Worm (Caenorhabditis elegans): Measurements from ENCODE around the gene Y50E8A.22.

Gene Y50E8A.22

DNA sequence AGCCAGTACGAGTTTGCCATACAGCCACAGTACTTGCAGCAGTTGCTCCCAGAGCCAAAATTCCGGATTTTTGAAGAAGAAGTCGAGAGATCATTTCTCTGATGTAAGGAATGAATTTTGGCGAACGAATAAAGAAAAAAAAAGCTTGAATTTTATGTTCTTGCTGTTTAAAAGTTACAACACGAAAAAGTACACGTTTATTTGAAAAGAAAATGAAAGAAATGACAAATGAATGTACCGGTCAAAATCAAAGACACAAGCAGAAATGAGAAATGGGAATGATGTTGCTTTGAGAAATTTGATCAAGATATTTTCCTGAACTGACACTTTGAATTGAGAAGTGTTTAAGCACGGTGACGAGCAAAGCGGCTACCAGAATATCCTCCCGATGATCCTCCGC is 7.7 kb downstream of the Y50E8A.22 start, which contains the start of gene Y50E8A.6:
Gene Y50E8A.6 (minus strand): TSS at position 101 of the 400 bp plus-strand sequence.
- no peak for TF ChIP-seq unc-62 (GFP tag; optimal IDR thresholded peaks at IDR 0.05)

- no peak for TF ChIP-seq unc-62 (GFP tag; optimal IDR thresholded peaks at IDR 0.05)
Observed at ce11 chrV:14736851-14737250, 12.0 kb downstream of the Y50E8A.22 start, which contains the start of gene Y50E8A.5. Gene Y50E8A.5, minus strand, starts transcription at chrV:14736951.

DNA sequence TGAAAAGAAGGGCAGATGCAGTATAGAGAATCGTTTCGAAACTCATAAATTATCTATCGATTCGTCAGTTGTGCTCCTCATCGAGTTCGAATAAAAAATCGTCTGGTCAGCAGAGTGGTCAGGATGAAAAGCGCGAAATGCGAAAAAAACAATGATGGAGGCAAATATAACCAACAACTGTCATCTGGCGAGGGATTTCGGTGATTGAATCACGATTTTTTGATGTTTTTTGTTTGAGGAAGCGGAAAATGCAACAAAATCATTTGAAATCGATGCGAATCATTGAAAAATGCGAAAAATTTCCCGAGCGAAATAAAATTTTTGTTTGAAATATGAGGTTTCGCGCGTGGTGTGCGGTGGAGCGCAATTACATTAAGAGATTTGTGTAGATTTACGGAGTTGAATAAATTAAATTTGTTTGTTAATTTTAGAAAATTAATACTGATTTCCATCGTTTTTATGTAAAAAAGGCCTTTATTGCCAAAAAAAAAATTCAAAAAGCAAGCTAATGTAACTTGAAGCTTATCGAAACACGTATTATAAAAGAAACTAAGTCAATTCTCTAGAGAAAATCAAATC is 14.6 kb downstream of the Y50E8A.22 start, which contains the start of gene unc-61:
Gene unc-61 (minus strand): TSS at position 51 of the 579 bp plus-strand sequence.
- no peak for TF ChIP-seq unc-62 (GFP tag; optimal IDR thresholded peaks at IDR 0.05)

ce11 chrV:14729343-14729742 is 19.5 kb downstream of the Y50E8A.22 start, which contains the start of gene oig-3:
Gene oig-3, plus strand, starts transcription at chrV:14729643.
- no peak for TF ChIP-seq unc-62 (GFP tag; optimal IDR thresholded peaks at IDR 0.05)

DNA sequence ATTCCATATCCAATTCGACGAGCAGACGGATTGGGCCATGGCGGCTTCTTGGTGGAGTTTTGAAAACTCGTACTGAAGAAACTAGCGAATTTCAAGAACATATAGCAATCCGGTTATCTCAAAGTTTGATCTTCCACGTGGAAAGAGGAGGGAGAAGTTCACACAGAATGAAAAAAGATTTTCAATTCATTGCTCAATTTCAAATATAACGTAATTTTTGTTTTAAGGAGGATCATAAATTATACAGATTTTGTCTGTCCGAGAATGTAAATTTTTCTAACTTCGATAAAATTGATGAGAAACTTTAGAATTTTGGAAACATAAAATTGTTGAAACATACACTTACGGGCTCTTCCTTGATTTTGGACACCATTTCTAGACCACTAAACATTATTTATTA is 20.1 kb downstream of the Y50E8A.22 start, which contains the start of gene Y50E8A.2:
Gene Y50E8A.2 (minus strand): TSS at position 101 of the 400 bp plus-strand sequence.
- no peak for TF ChIP-seq unc-62 (GFP tag; optimal IDR thresholded peaks at IDR 0.05)

ce11 chrV:14726596-14726995 is 22.3 kb downstream of the Y50E8A.22 start, which contains the start of gene Y50E8A.1:
Gene Y50E8A.1, plus strand, starts transcription at chrV:14726896.
- no peak for TF ChIP-seq unc-62 (GFP tag; optimal IDR thresholded peaks at IDR 0.05)

DNA sequence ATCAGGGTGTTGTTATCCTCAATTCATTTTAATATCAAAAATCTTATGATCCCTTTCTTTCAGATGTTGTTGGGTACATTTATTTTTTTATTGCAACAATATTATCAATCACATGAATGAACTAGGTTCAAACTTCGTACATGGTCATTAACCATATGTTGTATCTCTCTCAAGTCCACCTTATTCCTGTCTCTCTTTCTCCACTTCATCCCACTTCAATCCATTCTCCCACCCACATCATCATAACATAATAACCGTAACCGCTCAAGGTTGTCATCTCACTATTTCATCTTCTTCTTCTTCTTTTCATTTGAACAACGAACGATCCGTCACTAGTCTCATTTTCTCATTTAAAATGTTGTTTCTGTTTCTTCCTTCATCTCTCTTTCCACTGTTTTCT is 23.5 kb downstream of the Y50E8A.22 start:
- no peak for TF ChIP-seq unc-62 (GFP tag; optimal IDR thresholded peaks at IDR 0.05)

DNA sequence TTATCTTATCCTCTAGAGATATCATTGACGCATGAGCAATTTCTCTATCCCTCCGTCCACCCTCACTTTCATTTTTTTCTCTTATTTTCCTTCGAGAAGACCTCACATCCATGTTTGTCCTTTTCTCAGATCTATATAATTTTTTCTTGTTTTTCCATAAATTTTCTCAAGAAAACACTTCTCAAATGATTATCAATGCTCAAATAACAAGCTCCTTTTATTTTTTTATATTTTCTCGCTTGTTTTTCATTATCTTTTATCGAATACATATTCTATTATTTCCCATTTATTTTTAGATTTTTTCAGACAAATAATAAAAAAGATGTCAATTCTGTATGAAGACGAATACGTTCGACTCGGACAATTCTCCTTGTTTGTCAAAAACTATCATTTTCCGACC is 25.9 kb downstream of the Y50E8A.22 start, which contains the start of gene R08A2.7:
Gene R08A2.7 (plus strand): TSS at position 301 of the 400 bp plus-strand sequence.
- no peak for TF ChIP-seq unc-62 (GFP tag; optimal IDR thresholded peaks at IDR 0.05)

DNA sequence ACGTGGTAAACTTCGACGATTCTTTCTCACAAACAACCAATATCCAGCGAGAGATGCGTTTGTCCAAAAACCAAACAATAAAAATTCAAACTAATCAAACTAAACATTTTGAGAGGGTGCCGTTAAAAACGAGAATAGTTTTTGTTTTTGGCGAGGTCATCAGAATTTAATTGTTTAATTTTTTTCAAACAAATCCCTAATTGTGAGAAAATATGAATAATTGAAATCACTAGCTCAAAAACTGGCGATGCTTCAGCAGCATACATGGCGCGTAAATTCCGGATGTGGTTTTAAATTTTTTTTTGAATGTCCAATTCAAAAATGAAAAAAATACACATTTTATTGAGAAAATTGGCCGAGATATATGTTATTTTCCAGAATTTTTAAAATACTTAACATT is 29.4 kb downstream of the Y50E8A.22 start, which contains the start of gene R08A2.1:
Gene R08A2.1 (minus strand): TSS at position 101 of the 400 bp plus-strand sequence.
- TF ChIP-seq unc-62 (GFP tag; optimal IDR thresholded peaks at IDR 0.05), result no peak

DNA sequence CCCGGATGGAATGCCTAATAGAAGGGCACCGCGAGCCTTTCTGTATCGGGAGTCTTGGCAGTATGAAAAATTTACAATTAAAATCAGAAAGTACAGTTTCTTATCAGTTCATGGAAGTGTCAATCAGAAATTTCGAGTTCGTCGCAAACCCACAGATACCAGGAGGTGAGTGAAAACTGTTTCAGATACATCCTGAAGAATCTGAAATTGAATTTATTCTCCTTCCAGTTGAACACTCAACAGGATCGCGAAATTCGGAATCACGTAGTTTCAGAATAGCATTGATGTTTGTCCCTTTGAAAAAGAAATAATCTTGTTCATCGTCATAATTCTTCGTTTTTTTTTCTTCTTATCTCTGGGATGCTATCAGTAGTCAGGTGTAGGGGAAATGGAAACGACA is 32.8 kb downstream of the Y50E8A.22 start, which contains the start of gene fbxa-147:
Gene fbxa-147 (plus strand): TSS at position 386 of the 400 bp plus-strand sequence.
- no peak for TF ChIP-seq unc-62 (GFP tag; optimal IDR thresholded peaks at IDR 0.05)

DNA sequence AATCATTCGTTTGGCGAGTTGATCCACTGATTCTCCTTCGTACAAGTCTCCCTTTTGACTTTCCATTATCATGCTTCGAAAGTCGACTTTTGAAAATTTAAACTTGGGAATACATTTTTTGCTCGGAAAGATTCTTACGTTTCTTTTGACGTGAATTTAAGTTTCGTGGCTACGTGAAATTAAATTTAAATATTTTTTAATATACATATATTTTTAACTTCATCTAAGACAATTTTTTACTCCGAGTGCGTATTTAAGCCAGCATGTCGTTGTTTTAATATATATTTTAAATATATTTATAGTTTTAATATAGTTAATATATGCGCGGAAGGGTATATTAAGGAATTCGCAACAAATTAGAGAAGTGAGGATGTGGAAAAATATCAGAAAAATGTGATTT is 33.3 kb downstream of the Y50E8A.22 start, which contains the start of gene R08A2.2:
Gene R08A2.2 (minus strand): TSS at position 101 of the 400 bp plus-strand sequence.
- TF ChIP-seq unc-62 (GFP tag; optimal IDR thresholded peaks at IDR 0.05), result no peak

DNA sequence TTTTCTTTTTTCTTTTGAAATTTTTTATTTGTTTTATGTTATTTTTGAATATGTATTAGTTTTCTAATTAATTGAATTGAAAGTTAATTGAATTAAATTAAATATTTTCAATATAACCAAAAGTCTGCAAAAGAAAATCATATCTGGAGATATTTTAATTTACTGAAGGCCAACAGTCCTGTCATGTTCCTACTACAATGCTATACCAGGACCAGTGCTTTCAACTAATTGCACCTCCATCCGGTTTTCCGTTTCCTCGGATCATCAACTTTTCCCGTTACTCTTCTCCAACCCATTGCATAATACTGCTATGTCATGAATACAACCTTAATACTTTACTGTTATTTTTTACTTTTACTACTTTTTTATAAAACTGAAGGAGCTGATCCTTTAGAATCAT is 36.6 kb downstream of the Y50E8A.22 start, which contains the start of gene R08A2.5:
Gene R08A2.5 (plus strand): TSS at position 301 of the 400 bp plus-strand sequence.
- TF ChIP-seq unc-62 (GFP tag; optimal IDR thresholded peaks at IDR 0.05), result no peak

DNA sequence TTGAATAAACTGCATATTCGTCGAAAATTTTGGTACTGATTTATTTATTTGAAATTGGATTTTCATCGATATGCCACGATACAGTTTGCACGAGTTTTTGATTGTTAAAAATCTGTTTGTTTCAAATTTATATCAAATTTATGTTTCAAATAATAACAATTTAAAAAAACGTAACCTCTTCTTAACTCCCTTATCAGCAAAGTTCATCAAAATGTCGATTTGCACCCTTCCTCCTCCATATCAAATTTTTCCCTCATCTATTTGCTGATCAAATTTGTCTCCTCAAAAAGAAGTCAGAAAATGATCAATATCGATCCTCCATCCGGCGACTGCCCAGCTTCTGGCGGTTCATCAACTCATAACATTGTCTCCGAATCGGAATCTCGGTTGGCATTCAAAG is 37.8 kb downstream of the Y50E8A.22 start, which contains the start of gene ssp-33:
Gene ssp-33 (plus strand): TSS at position 301 of the 400 bp plus-strand sequence.
- no peak for TF ChIP-seq unc-62 (GFP tag; optimal IDR thresholded peaks at IDR 0.05)

ce11 chrV:14707958-14708357 is 40.9 kb downstream of the Y50E8A.22 start, which contains the start of gene R08A2.9:
Gene R08A2.9, plus strand, starts transcription at chrV:14708258.
- TF ChIP-seq unc-62 (GFP tag; optimal IDR thresholded peaks at IDR 0.05), result no peak

Measured in whole organism, dauer.